Worm (Caenorhabditis elegans) whole organism, late embryonic: Measurements from ENCODE around the gene fbxa-164.

Experiments used
- T23F11.4 ChIP-seq: fragments of 200-800 bp; sonication (Bioruptor generic); optimal IDR thresholded peaks from 2 replicates; lab custom pipeline; 2018; ENCODE audit warnings: mild to moderate bottlenecking, missing genetic modification characterization, missing compliant biosample characterization
- ama-1 ChIP-seq: fragments of 150-350 bp; optimal IDR thresholded peaks from 2 replicates; lab custom pipeline; 2014
- ceh-45 ChIP-seq: fragments of 200-800 bp; sonication (Bioruptor generic); IDR thresholded peaks from 2 replicates; pipeline ENCODE4 v1.3.6; 2022; ENCODE audit warnings: missing genetic modification reagents, missing genetic modification characterization, missing compliant biosample characterization
- dve-1 ChIP-seq: sonication (generic microtip); optimal IDR thresholded peaks from 2 replicates; lab custom pipeline; 2017; ENCODE audit warnings: antibody characterized with exemption, mild to moderate bottlenecking, missing genetic modification characterization, missing compliant biosample characterization
- madf-2 ChIP-seq: sonication (generic microtip); optimal IDR thresholded peaks from 2 replicates; lab custom pipeline; 2017; ENCODE audit warnings: missing genetic modification characterization, missing compliant biosample characterization
- pqm-1 ChIP-seq: sonication (generic microtip); optimal IDR thresholded peaks from 2 replicates; lab custom pipeline; 2016; ENCODE audit warnings: missing genetic modification characterization, missing compliant biosample characterization
- sdc-2 ChIP-seq: sonication (generic microtip); optimal IDR thresholded peaks from 2 replicates; lab custom pipeline; 2016; ENCODE audit warnings: missing genotype, missing genetic modification characterization, missing compliant biosample characterization
- unc-86 ChIP-seq: sonication (generic microtip); optimal IDR thresholded peaks from 2 replicates; lab custom pipeline; 2016; ENCODE audit warnings: missing genetic modification characterization, missing compliant biosample characterization

DNA sequence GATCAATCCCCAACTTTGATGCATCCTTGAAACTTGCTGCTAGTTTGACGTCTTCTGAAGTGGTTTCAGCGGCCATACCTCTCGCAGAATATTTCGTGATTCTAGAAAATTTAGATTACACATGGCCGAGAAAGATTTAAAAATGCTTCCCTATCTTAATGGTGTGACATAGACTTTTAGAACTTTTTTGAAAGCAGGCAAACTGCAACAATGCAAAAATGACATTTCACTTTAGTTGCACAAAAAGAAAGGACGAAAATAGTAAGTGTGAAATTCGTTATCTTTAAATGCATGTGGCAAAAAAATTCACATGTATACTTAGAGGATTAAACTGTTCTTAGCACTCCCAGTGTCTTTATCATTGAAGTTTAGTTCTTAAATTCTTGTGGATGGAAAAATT, 43.3 kb upstream of the fbxa-164 start, which contains the start of gene ZC204.12:
- no peak for TF ChIP-seq ceh-45 (GFP tag; lab: Robert Waterston, UW)
- TF ChIP-seq ama-1 (lab: Kevin White, UChicago) = no peak
- no peak for TF ChIP-seq dve-1 (tag; lab: Kevin White, UChicago)
- TF ChIP-seq madf-2 (tag; lab: Kevin White, UChicago) = no peak
- TF ChIP-seq T23F11.4 = no peak
- no peak for TF ChIP-seq pqm-1 (tag; lab: Kevin White, UChicago)
- no peak for TF ChIP-seq sdc-2 (tag; lab: Kevin White, UChicago)
- TF ChIP-seq unc-86 (tag; lab: Kevin White, UChicago) = no peak
